Fruit fly (Drosophila melanogaster) whole organism, adult: ENCODE data around the gene CG14088.

Experiments
- CG7101 ChIP-seq: fragments of 200-800 bp; sonication (Bioruptor generic); optimal IDR thresholded peaks from 2 replicates; lab custom pipeline; 2018; ENCODE audit warnings: missing biosample characterization, mild to moderate bottlenecking, missing genetic modification characterization, moderate library complexity
- Mnt ChIP-seq: fragments of 200-800 bp; sonication (Bioruptor generic); optimal IDR thresholded peaks from 2 replicates; lab custom pipeline; 2016; ENCODE audit warnings: missing biosample characterization, mild to moderate bottlenecking, missing genetic modification characterization
- cnc ChIP-seq, 2 experiments: fragments of >200 bp; optimal IDR thresholded peaks; 2 replicates each; lab custom pipeline; 2017
- kay ChIP-seq: fragments of 200-800 bp; sonication (Bioruptor generic); peaks from one replicate; lab custom pipeline; 2016; ENCODE audit warnings: missing biosample characterization, missing genetic modification characterization, borderline replicate concordance

dm6 chr3L:19261720-19262119 is 8.7 kb downstream of the CG14088 start:
- TF ChIP-seq CG7101 (tag; lab: Kevin White, UChicago) = no peak
- TF ChIP-seq cnc (optimal IDR thresholded peaks at IDR 0.05; lab: Kevin White, UChicago) = no peak
- TF ChIP-seq kay = no peak
- TF ChIP-seq Mnt = no peak
